Worm (Caenorhabditis elegans) whole organism, L2 larva: ENCODE measurements around the gene tat-1.

ENCODE experiments used
- F13H6.1 ChIP-seq: sonication (generic microtip); optimal IDR thresholded peaks from 2 replicates; lab custom pipeline; 2016; ENCODE audit warnings: missing genetic modification characterization, missing compliant biosample characterization
- alr-1 ChIP-seq: fragments of 150-350 bp; optimal IDR thresholded peaks from 2 replicates; lab custom pipeline; 2014; ENCODE audit warnings: missing biosample characterization, missing genetic modification characterization
- fos-1 ChIP-seq: fragments of 150-350 bp; optimal IDR thresholded peaks from 2 replicates; lab custom pipeline; 2014; ENCODE audit warnings: missing biosample characterization, missing genetic modification characterization
- nhr-10 ChIP-seq: sonication (generic microtip); optimal IDR thresholded peaks from 2 replicates; lab custom pipeline; 2017; ENCODE audit warnings: missing biosample characterization, missing genetic modification characterization
- nhr-11 ChIP-seq: fragments of 150-350 bp; optimal IDR thresholded peaks from 2 replicates; lab custom pipeline; 2014; ENCODE audit warnings: missing biosample characterization, missing genetic modification characterization
- nhr-129 ChIP-seq: fragments of 150-350 bp; optimal IDR thresholded peaks from 2 replicates; lab custom pipeline; 2014; ENCODE audit warnings: missing biosample characterization, missing genetic modification characterization
- nhr-237 ChIP-seq: fragments of 150-350 bp; optimal IDR thresholded peaks from 2 replicates; lab custom pipeline; 2014; ENCODE audit warnings: missing biosample characterization, missing genetic modification characterization
- nhr-25 ChIP-seq: fragments of 150-350 bp; sonication (generic microtip); optimal IDR thresholded peaks from 3 replicates; lab custom pipeline; 2014; ENCODE audit warnings: missing biosample characterization, missing genetic modification characterization
- sem-4 ChIP-seq: fragments of 150-350 bp; optimal IDR thresholded peaks from 2 replicates; lab custom pipeline; 2014; ENCODE audit warnings: missing biosample characterization, missing genetic modification reagents, missing genetic modification characterization
- unc-39 ChIP-seq: fragments of 150-350 bp; optimal IDR thresholded peaks from 2 replicates; lab custom pipeline; 2014; ENCODE audit warnings: missing biosample characterization, missing genetic modification characterization
- unc-62 ChIP-seq: fragments of 150-350 bp; optimal IDR thresholded peaks from 2 replicates; lab custom pipeline; 2014; ENCODE audit warnings: missing biosample characterization, missing genetic modification reagents, missing genetic modification characterization
- ztf-11 ChIP-seq: sonication (generic microtip); optimal IDR thresholded peaks from 2 replicates; lab custom pipeline; 2017; ENCODE audit warnings: missing biosample characterization, missing genetic modification characterization

DNA sequence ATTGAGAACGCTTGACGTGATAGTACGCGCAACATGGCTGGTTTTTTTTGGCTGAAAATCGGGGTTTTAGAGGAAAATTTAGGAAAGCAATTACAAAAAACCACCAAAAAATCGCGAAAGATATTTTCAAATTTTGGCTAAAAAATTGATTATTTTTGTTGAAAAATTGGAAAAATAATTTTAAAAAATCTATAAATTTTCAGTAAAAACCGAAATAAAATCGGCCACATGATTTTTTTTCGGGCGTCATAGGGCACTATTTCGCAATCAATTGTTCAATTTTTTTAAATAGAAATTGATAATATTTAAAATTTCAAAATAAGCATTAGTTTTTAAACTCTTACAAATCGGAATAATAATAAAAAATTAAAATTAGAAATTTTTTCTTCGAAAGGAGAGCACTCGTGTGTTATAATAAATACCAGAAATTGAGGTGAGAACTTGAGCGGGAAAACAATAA, 47.7 kb downstream of the tat-1 start, which contains the start of gene glrx-5:
- TF ChIP-seq unc-62 (GFP tag; lab: Kevin White, UChicago): no peak
- TF ChIP-seq F13H6.1 (tag; lab: Kevin White, UChicago): no peak
- no peak for TF ChIP-seq nhr-10
- no peak for TF ChIP-seq fos-1 (tag; lab: Kevin White, UChicago)
- TF ChIP-seq nhr-11 (tag; lab: Kevin White, UChicago): no peak
- no peak for TF ChIP-seq sem-4 (tag; lab: Kevin White, UChicago)
- no peak for TF ChIP-seq nhr-129
- TF ChIP-seq unc-39: no peak
- TF ChIP-seq ztf-11 (tag; lab: Kevin White, UChicago): no peak
- TF ChIP-seq alr-1: no peak
- no peak for TF ChIP-seq nhr-25 (tag; lab: Kevin White, UChicago)
- TF ChIP-seq nhr-237 (tag; lab: Kevin White, UChicago): no peak
